Fruit fly (Drosophila melanogaster) S2 (cell line): ENCODE results near the gene CG14659.

ENCODE experiments used
- CG8478 ChIP-seq: fragments of >200 bp; optimal IDR thresholded peaks from 2 replicates; lab custom pipeline; 2018
- CTCF ChIP-seq, 2 experiments: fragments of >200 bp; optimal IDR thresholded peaks; 2 replicates each; lab custom pipeline; 2018

dm6 chr3R:4852373-4852860 lies 21.3 kb upstream of the CG14659 start, which contains the start of gene opa:
- TF ChIP-seq CG8478 (peak; percentile 62), CTCF (optimal IDR thresholded peaks at IDR 0.05; lab: Kevin White, UChicago) (peak; percentile 32 to 39)
